Worm (Caenorhabditis elegans): ENCODE results near the gene Y73F8A.26.

Gene Y73F8A.26

ce11 chrIV:15473588-15474271, at the start of gene Y73F8A.26:
Gene Y73F8A.26 (plus strand): TSS chrIV:15473660.
- TF ChIP-seq him-1 (tag; optimal IDR thresholded peaks at IDR 0.05) (peak; percentile 39), D2030.7 (GFP tag; IDR thresholded peaks at IDR 0.05) (peak; percentile 42; the same call in 1 of the 2 replicates), efl-1 (GFP tag; optimal IDR thresholded peaks at IDR 0.05) (no peak), ccch-3 (GFP tag; optimal IDR thresholded peaks at IDR 0.05) (no peak), cebp-1 (GFP tag; IDR thresholded peaks at IDR 0.05) (no peak), cebp-1 (tag; optimal IDR thresholded peaks at IDR 0.05) (peak; percentile 21), hrde-1 (tag; optimal IDR thresholded peaks at IDR 0.05; ENCODE audit: borderline replicate concordance) (peak; percentile 74), tlf-1 (GFP tag; optimal IDR thresholded peaks at IDR 0.05) (peak; percentile 1), F55B11.4 (tag; optimal IDR thresholded peaks at IDR 0.05; ENCODE audit: borderline replicate concordance, insufficient read depth) (no peak), bed-1 (GFP tag; IDR thresholded peaks at IDR 0.05) (0 out of 2 replicates have a peak, but pooled peaks have one; percentile 13), F57A8.1 (GFP tag; optimal IDR thresholded peaks at IDR 0.05) (no peak), pbrm-1 (GFP tag; IDR thresholded peaks at IDR 0.05) (peak; percentile 48; the same call in 1 of the 2 replicates), athp-1 (tag; optimal IDR thresholded peaks at IDR 0.05) (no peak), madf-6 (GFP tag; IDR thresholded peaks at IDR 0.05) (peak; percentile 37; the same call in 1 of the 2 replicates), snpc-3.4 (tag; optimal IDR thresholded peaks at IDR 0.05) (no peak), T07F8.4 (tag; optimal IDR thresholded peaks at IDR 0.05) (no peak), lin-26 (GFP tag; IDR thresholded peaks at IDR 0.05) (peak; percentile 48; the same call in 1 of the 2 replicates), ceh-79 (tag; optimal IDR thresholded peaks at IDR 0.05) (peak; percentile 55), ztf-22 (GFP tag; optimal IDR thresholded peaks at IDR 0.05) (no peak), nhr-90 (tag; optimal IDR thresholded peaks at IDR 0.05) (peak; percentile 12), Y79H2A.3 (GFP tag; conservative IDR thresholded peaks at IDR 0.05) (peak; percentile 53; the same call in 1 of the 2 replicates), attf-3 (GFP tag; conservative IDR thresholded peaks at IDR 0.05) (no peak), ztf-18 (tag; optimal IDR thresholded peaks at IDR 0.05) (peak; percentile 75), ceh-91 (GFP tag; IDR thresholded peaks at IDR 0.05) (no peak), B0336.3 (GFP tag; IDR thresholded peaks at IDR 0.05) (peak; percentile 78; the same call in 1 of the 2 replicates), F39B2.1 (GFP tag; IDR thresholded peaks at IDR 0.05) (no peak), tbp1 (GFP tag; optimal IDR thresholded peaks at IDR 0.05) (peak; percentile 3), F37B4.10 (GFP tag; IDR thresholded peaks at IDR 0.05) (0 out of 2 replicates have a peak, but pooled peaks have one; percentile 7), ama-1 (optimal IDR thresholded peaks at IDR 0.05) (no peak), ama-1 (GFP tag; optimal IDR thresholded peaks at IDR 0.05) (peak in 1 of 2 experiments; percentile 12), mcd-1 (GFP tag; IDR thresholded peaks at IDR 0.05) (peak; percentile 65), snpc-4 (GFP tag; optimal IDR thresholded peaks at IDR 0.05) (no peak), snpc-4 (tag; optimal IDR thresholded peaks at IDR 0.05) (peak in 3 of 4 experiments; percentile 25 to 88 (median 46)), Y53G8AR.9 (GFP tag; conservative IDR thresholded peaks at IDR 0.05) (no peak), hmg-1.2 (GFP tag; IDR thresholded peaks at IDR 0.05) (peak; percentile 41), repo-1 (tag; optimal IDR thresholded peaks at IDR 0.05) (peak; percentile 66), lin-54 (GFP tag; optimal IDR thresholded peaks at IDR 0.05) (peak; percentile 52), F49E8.2 (tag; optimal IDR thresholded peaks at IDR 0.05; ENCODE audit: insufficient read depth) (peak; percentile 43), die-1 (tag; optimal IDR thresholded peaks at IDR 0.05) (no peak), attf-6 (GFP tag; IDR thresholded peaks at IDR 0.05) (peak; percentile 88)
